Fruit fly (Drosophila melanogaster) whole organism, embryonic: ENCODE measurements around the gene DopEcR.
A peak's percentile ranks its signal among the peaks of the same experiment; 100 is the strongest.

ENCODE experiments used
- ATbp ChIP-seq: fragments of 200-800 bp; sonication (Bioruptor generic); optimal IDR thresholded peaks from 2 replicates; lab custom pipeline; 2017; ENCODE audit warnings: missing biosample characterization, mild to moderate bottlenecking, missing genetic modification characterization, missing genetic modification reagents
- Atf-2 ChIP-seq: fragments of 200-800 bp; sonication (Bioruptor generic); optimal IDR thresholded peaks from 2 replicates; lab custom pipeline; 2016; ENCODE audit warnings: missing biosample characterization, missing genetic modification characterization
- CG1024 ChIP-seq: fragments of 200-800 bp; sonication (Bioruptor generic); IDR thresholded peaks from 2 replicates; pipeline ENCODE4 v1.3.6; 2022; ENCODE audit warnings: missing biosample characterization, missing genetic modification characterization
- CG11504 ChIP-seq: fragments of 200-800 bp; sonication (Bioruptor generic); optimal IDR thresholded peaks from 3 replicates; lab custom pipeline; 2019; ENCODE audit warnings: missing biosample characterization, mild to moderate bottlenecking, missing genetic modification characterization, moderate library complexity
- CG12391 ChIP-seq: fragments of 200-800 bp; sonication (Bioruptor generic); optimal IDR thresholded peaks from 3 replicates; lab custom pipeline; 2018; ENCODE audit warnings: missing biosample characterization, mild to moderate bottlenecking, missing genetic modification characterization, moderate library complexity
- CG13424 ChIP-seq: fragments of 200-800 bp; sonication (Bioruptor generic); optimal IDR thresholded peaks from 2 replicates; lab custom pipeline; 2019; ENCODE audit warnings: missing biosample characterization, mild to moderate bottlenecking, missing genetic modification characterization, moderate library complexity
- CG14710 ChIP-seq: fragments of 200-800 bp; sonication (Bioruptor generic); optimal IDR thresholded peaks from 3 replicates; lab custom pipeline; 2019; ENCODE audit warnings: missing biosample characterization, mild to moderate bottlenecking, missing genetic modification characterization, moderate library complexity
- CG1603 ChIP-seq: fragments of 200-800 bp; sonication (Bioruptor generic); optimal IDR thresholded peaks from 2 replicates; lab custom pipeline; 2019; ENCODE audit warnings: missing biosample characterization, mild to moderate bottlenecking, missing genetic modification characterization, moderate library complexity
- CG17328 ChIP-seq: fragments of 200-800 bp; sonication (Bioruptor generic); IDR thresholded peaks from 2 replicates; pipeline ENCODE4 v1.3.6; 2022; ENCODE audit warnings: missing biosample characterization, missing genetic modification characterization
- CG17359 ChIP-seq: fragments of 200-800 bp; sonication (Bioruptor generic); optimal IDR thresholded peaks from 3 replicates; lab custom pipeline; 2018; ENCODE audit warnings: missing biosample characterization, mild to moderate bottlenecking, missing genetic modification characterization, moderate library complexity
- CG17361 ChIP-seq: fragments of 200-800 bp; sonication (Bioruptor generic); IDR thresholded peaks from 3 replicates; pipeline ENCODE4 v1.3.6; 2022; ENCODE audit warnings: missing biosample characterization, missing genetic modification characterization
- CG18262 ChIP-seq: fragments of 200-800 bp; optimal IDR thresholded peaks from 3 replicates; lab custom pipeline; 2019; ENCODE audit warnings: missing biosample characterization, mild to moderate bottlenecking, missing genetic modification characterization, moderate library complexity
- CG2712 ChIP-seq: fragments of 200-800 bp; optimal IDR thresholded peaks from 3 replicates; lab custom pipeline; 2019; ENCODE audit warnings: missing biosample characterization, mild to moderate bottlenecking, missing genetic modification characterization, moderate library complexity
- CG2889 ChIP-seq: fragments of 200-800 bp; sonication (Bioruptor generic); IDR thresholded peaks from 3 replicates; pipeline ENCODE4 v1.3.6; 2022; ENCODE audit warnings: missing biosample characterization, missing genetic modification characterization
- CG31441 ChIP-seq: fragments of 200-800 bp; sonication (Bioruptor generic); IDR thresholded peaks from 2 replicates; pipeline ENCODE4 v1.3.6; 2022; ENCODE audit warnings: missing biosample characterization, missing genetic modification characterization
- CG32532 ChIP-seq: fragments of 200-800 bp; sonication (Bioruptor generic); IDR thresholded peaks from 2 replicates; pipeline ENCODE4 v1.3.6; 2022; ENCODE audit warnings: missing biosample characterization, missing genetic modification characterization
- CG3407 ChIP-seq: fragments of 200-800 bp; sonication (Bioruptor generic); optimal IDR thresholded peaks from 2 replicates; lab custom pipeline; 2018; ENCODE audit warnings: missing biosample characterization, mild to moderate bottlenecking, missing genetic modification characterization
- CG4328 ChIP-seq: fragments of 200-800 bp; sonication (Bioruptor generic); optimal IDR thresholded peaks from 3 replicates; lab custom pipeline; 2017; ENCODE audit warnings: missing biosample characterization, missing genetic modification reagents, missing genetic modification characterization
- CG5953 ChIP-seq: fragments of 200-800 bp; sonication (Bioruptor generic); IDR thresholded peaks from 2 replicates; pipeline ENCODE4 v1.3.6; 2022; ENCODE audit warnings: missing biosample characterization, missing genetic modification characterization
- CG7839 ChIP-seq: fragments of 200-800 bp; sonication (Bioruptor generic); optimal IDR thresholded peaks from 3 replicates; lab custom pipeline; 2018; ENCODE audit warnings: missing biosample characterization, mild to moderate bottlenecking, missing genetic modification characterization, moderate library complexity
- CG8924 ChIP-seq: fragments of 200-800 bp; optimal IDR thresholded peaks from 3 replicates; lab custom pipeline; 2019; ENCODE audit warnings: missing biosample characterization, mild to moderate bottlenecking, missing genetic modification characterization, moderate library complexity
- CG9797 ChIP-seq: fragments of 200-800 bp; sonication (Bioruptor generic); optimal IDR thresholded peaks from 3 replicates; lab custom pipeline; 2018; ENCODE audit warnings: missing biosample characterization, mild to moderate bottlenecking, missing genetic modification characterization
- Dip2 ChIP-seq: fragments of 200-800 bp; sonication (Bioruptor generic); IDR thresholded peaks from 2 replicates; pipeline ENCODE4 v1.3.6; 2022; ENCODE audit warnings: missing biosample characterization, missing genetic modification characterization
- Eip74EF ChIP-seq, 2 experiments: fragments of 200-800 bp in 1 of 2; fragments of >200 bp in 1 of 2; sonication (Bioruptor generic) in 1 of 2; optimal IDR thresholded peaks; 2 replicates each; lab custom pipeline; 2017 to 2019; ENCODE audit warnings: missing biosample characterization in 2 of 2, missing genetic modification characterization in 2 of 2, mild to moderate bottlenecking in 1 of 2, moderate library complexity in 1 of 2
- Ets97D ChIP-seq: fragments of 200-800 bp; sonication (Bioruptor generic); optimal IDR thresholded peaks from 3 replicates; lab custom pipeline; 2016; ENCODE audit warnings: missing biosample characterization, missing genetic modification characterization
- H2.0 ChIP-seq: fragments of 200-800 bp; sonication (Bioruptor generic); IDR thresholded peaks from 2 replicates; pipeline ENCODE4 v1.3.6; 2022; ENCODE audit warnings: missing biosample characterization, missing genetic modification characterization
- Hey ChIP-seq: fragments of 200-800 bp; sonication (Bioruptor generic); optimal IDR thresholded peaks from 3 replicates; lab custom pipeline; 2018; ENCODE audit warnings: missing biosample characterization, mild to moderate bottlenecking, missing genetic modification characterization
- Hsf ChIP-seq: fragments of 200-800 bp; sonication (Bioruptor generic); optimal IDR thresholded peaks from 3 replicates; lab custom pipeline; 2016; ENCODE audit warnings: missing biosample characterization, missing genetic modification characterization
- Lpt ChIP-seq: fragments of >200 bp; optimal IDR thresholded peaks from 2 replicates; lab custom pipeline; 2018; ENCODE audit warnings: missing biosample characterization, missing genetic modification characterization
- Nf-YB ChIP-seq: fragments of 200-800 bp; sonication (Bioruptor generic); optimal IDR thresholded peaks from 3 replicates; lab custom pipeline; 2019; ENCODE audit warnings: missing biosample characterization, mild to moderate bottlenecking, missing genetic modification characterization, moderate library complexity
- Ravus ChIP-seq: fragments of 200-800 bp; sonication (Bioruptor generic); IDR thresholded peaks from 2 replicates; pipeline ENCODE4 v1.3.6; 2022; ENCODE audit warnings: missing biosample characterization, missing genetic modification characterization
- Sox102F ChIP-seq: fragments of 200-800 bp; sonication (Bioruptor generic); optimal IDR thresholded peaks from 2 replicates; lab custom pipeline; 2018; ENCODE audit warnings: missing biosample characterization, mild to moderate bottlenecking, missing genetic modification characterization, moderate library complexity
- Trl ChIP-seq, 3 experiments: fragments of >200 bp in 2 of 3; fragments of 200-800 bp in 1 of 3; sonication (Bioruptor generic) in 1 of 3; optimal IDR thresholded peaks; 2 replicates in 1 of 3; 3 replicates in 2 of 3; lab custom pipeline; 2016 to 2017; ENCODE audit warnings: missing biosample characterization in 1 of 3, missing genetic modification characterization in 1 of 3
- ara ChIP-seq: fragments of 200-800 bp; sonication (Bioruptor generic); IDR thresholded peaks from 2 replicates; pipeline ENCODE4 v1.3.6; 2022; ENCODE audit warnings: missing biosample characterization, missing genetic modification characterization
- ato ChIP-seq: fragments of 200-800 bp; sonication (Bioruptor generic); IDR thresholded peaks from 2 replicates; pipeline ENCODE4 v1.3.6; 2022; ENCODE audit warnings: missing biosample characterization, missing genetic modification characterization; ENCODE audit not compliant: partially characterized antibody
- cas ChIP-seq: fragments of 200-800 bp; sonication (Bioruptor generic); IDR thresholded peaks from 2 replicates; pipeline ENCODE4 v1.3.6; 2022; ENCODE audit warnings: missing biosample characterization, missing genetic modification characterization
- crol ChIP-seq: fragments of 200-800 bp; sonication (Bioruptor generic); IDR thresholded peaks from 2 replicates; pipeline ENCODE4 v1.3.6; 2022; ENCODE audit warnings: missing biosample characterization, missing genetic modification characterization
- gem ChIP-seq: fragments of 200-800 bp; sonication (Bioruptor generic); optimal IDR thresholded peaks from 2 replicates; lab custom pipeline; 2019; ENCODE audit warnings: missing biosample characterization, mild to moderate bottlenecking, missing genetic modification characterization, moderate library complexity
- insv ChIP-seq, 2 experiments: fragments of 200-800 bp; sonication (Bioruptor generic); optimal IDR thresholded peaks; 3 replicates each; lab custom pipeline; 2016 to 2018; ENCODE audit warnings: missing biosample characterization in 2 of 2, missing genetic modification characterization in 2 of 2
- lola ChIP-seq, 3 experiments: fragments of >200 bp in 2 of 3; fragments of 200-800 bp in 1 of 3; sonication (Bioruptor generic) in 1 of 3; optimal IDR thresholded peaks; 2 replicates each; lab custom pipeline; 2017 to 2019; ENCODE audit warnings: missing biosample characterization in 3 of 3, missing genetic modification characterization in 3 of 3, mild to moderate bottlenecking in 1 of 3, moderate library complexity in 1 of 3
- nmo ChIP-seq: fragments of 200-800 bp; sonication (Bioruptor generic); optimal IDR thresholded peaks from 2 replicates; lab custom pipeline; 2018; ENCODE audit warnings: missing biosample characterization, mild to moderate bottlenecking, missing genetic modification characterization, moderate library complexity
- oc ChIP-seq: fragments of 200-800 bp; sonication (Bioruptor generic); optimal IDR thresholded peaks from 2 replicates; lab custom pipeline; 2018; ENCODE audit warnings: missing biosample characterization, mild to moderate bottlenecking, missing genetic modification characterization, moderate library complexity
- p53 ChIP-seq: fragments of 200-800 bp; sonication (Bioruptor generic); optimal IDR thresholded peaks from 2 replicates; lab custom pipeline; 2016; ENCODE audit warnings: missing biosample characterization, missing genetic modification characterization
- pita ChIP-seq: fragments of 200-800 bp; sonication (Bioruptor generic); optimal IDR thresholded peaks from 2 replicates; lab custom pipeline; 2017; ENCODE audit warnings: missing biosample characterization, mild to moderate bottlenecking, missing genetic modification characterization
- sd ChIP-seq: fragments of 200-800 bp; sonication (Bioruptor generic); optimal IDR thresholded peaks from 3 replicates; lab custom pipeline; 2018; ENCODE audit warnings: missing biosample characterization, mild to moderate bottlenecking, missing genetic modification characterization, moderate library complexity
- tap ChIP-seq: fragments of 200-800 bp; optimal IDR thresholded peaks from 3 replicates; lab custom pipeline; 2019; ENCODE audit warnings: missing biosample characterization, mild to moderate bottlenecking, missing genetic modification characterization, moderate library complexity
- tna ChIP-seq: fragments of 200-800 bp; sonication (Bioruptor generic); IDR thresholded peaks from 2 replicates; pipeline ENCODE4 v1.3.6; 2022; ENCODE audit warnings: missing biosample characterization, missing genetic modification characterization; ENCODE audit not compliant: partially characterized antibody
- toy ChIP-seq: fragments of 200-800 bp; sonication (Bioruptor generic); IDR thresholded peaks from 2 replicates; pipeline ENCODE4 v1.3.6; 2022; ENCODE audit warnings: missing biosample characterization, missing genetic modification characterization
- tx ChIP-seq: fragments of 200-800 bp; sonication (Bioruptor generic); optimal IDR thresholded peaks from 2 replicates; lab custom pipeline; 2016; ENCODE audit warnings: missing biosample characterization, missing genetic modification characterization
- zfh1 ChIP-seq: fragments of 200-800 bp; sonication (Bioruptor generic); IDR thresholded peaks from 3 replicates; pipeline ENCODE4 v1.3.6; 2022; ENCODE audit warnings: missing biosample characterization, missing genetic modification characterization

Gene DopEcR

DNA sequence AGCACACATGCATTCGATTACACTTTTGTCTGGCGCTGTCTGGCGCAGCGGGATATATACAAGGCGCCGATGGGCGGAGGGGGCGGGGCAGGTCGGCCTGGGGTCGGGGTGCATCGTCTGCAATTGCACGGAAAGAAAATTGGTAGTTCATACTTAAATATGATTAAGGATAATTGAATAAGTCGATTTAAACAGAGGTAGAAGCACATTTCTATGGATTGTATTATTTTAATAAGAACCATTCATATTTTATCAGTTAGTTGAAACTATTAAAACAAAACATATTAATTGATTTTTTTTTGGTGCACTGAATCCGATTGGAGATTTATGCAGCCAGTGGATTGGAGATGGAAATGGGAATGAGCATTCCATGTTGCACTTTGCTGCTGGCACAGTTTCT is 19.7 kb upstream of the DopEcR start (continued):
- TF ChIP-seq sd (tag; lab: Kevin White, UChicago) (no peak), CG14710 (tag; lab: Kevin White, UChicago) (peak; percentile 22), crol (GFP tag; lab: Robert Waterston, UW) (no peak), Atf-2 (GFP tag; lab: Kevin White, UChicago) (no peak), CG13424 (tag; lab: Kevin White, UChicago) (no peak), Hey (tag; lab: Kevin White, UChicago) (no peak), ara (GFP tag; lab: Robert Waterston, UW) (peak; percentile 28; the same call in 1 of the 2 replicates), H2.0 (GFP tag; lab: Robert Waterston, UW) (0 out of 2 replicates have a peak, but pooled peaks have one; percentile 6), toy (GFP tag; lab: Robert Waterston, UW) (no peak), Ravus (no peak), nmo (GFP tag; lab: Kevin White, UChicago) (peak; percentile 31), CG2889 (no peak), p53 (GFP tag; lab: Kevin White, UChicago) (no peak), Trl (optimal IDR thresholded peaks at IDR 0.05; lab: Kevin White, UChicago) (no peak), Trl (GFP tag; optimal IDR thresholded peaks at IDR 0.05; lab: Kevin White, UChicago) (no peak), lola (GFP tag; optimal IDR thresholded peaks at IDR 0.05; lab: Kevin White, UChicago) (peak in 1 of 3 experiments; percentile 23), Nf-YB (peak; percentile 24), CG3407 (GFP tag; lab: Kevin White, UChicago) (no peak), CG4328 (GFP tag; lab: Kevin White, UChicago) (no peak), tap (tag; lab: Kevin White, UChicago) (no peak), oc (tag; lab: Kevin White, UChicago) (peak; percentile 35), CG7839 (tag; lab: Kevin White, UChicago) (peak; percentile 30), CG17359 (tag; lab: Kevin White, UChicago) (peak; percentile 28), Hsf (GFP tag; lab: Kevin White, UChicago) (no peak), CG32532 (no peak), Dip2 (GFP tag; lab: Robert Waterston, UW) (no peak), Eip74EF (GFP tag; optimal IDR thresholded peaks at IDR 0.05; lab: Kevin White, UChicago) (peak in 1 of 2 experiments; percentile 34), ato (no peak), tna (no peak), ATbp (GFP tag; lab: Kevin White, UChicago) (peak; percentile 47), CG8924 (tag; lab: Kevin White, UChicago) (peak; percentile 6), CG12391 (tag; lab: Kevin White, UChicago) (peak; percentile 24), CG9797 (GFP tag; lab: Kevin White, UChicago) (no peak), CG11504 (tag; lab: Kevin White, UChicago) (peak; percentile 6), CG18262 (peak; percentile 48), cas (no peak), Lpt (GFP tag; lab: Kevin White, UChicago) (no peak), Sox102F (GFP tag; lab: Kevin White, UChicago) (peak; percentile 40), CG5953 (GFP tag; lab: Robert Waterston, UW) (no peak), gem (tag; lab: Kevin White, UChicago) (peak; percentile 52), CG31441 (GFP tag; lab: Robert Waterston, UW) (peak; percentile 48; the same call in 1 of the 2 replicates), CG1603 (peak; percentile 41), pita (GFP tag; lab: Kevin White, UChicago) (no peak), zfh1 (peak; percentile 35; the same call in 1 of the 3 replicates), CG1024 (GFP tag; lab: Robert Waterston, UW) (no peak), CG2712 (tag; lab: Kevin White, UChicago) (peak; percentile 46), CG17328 (GFP tag; lab: Robert Waterston, UW) (peak; percentile 40; the same call in 1 of the 2 replicates), insv (GFP tag; optimal IDR thresholded peaks at IDR 0.05; lab: Kevin White, UChicago) (no peak), CG17361 (peak; percentile 29; the same call in 1 of the 3 replicates), Ets97D (no peak), tx (GFP tag; lab: Kevin White, UChicago) (no peak)
